Fruit fly (Drosophila melanogaster) whole organism, wandering third instar larva: Measurements from ENCODE around the gene CG44040.

Source experiments
- Abd-B ChIP-seq: fragments of >200 bp; optimal IDR thresholded peaks from 2 replicates; lab custom pipeline; 2017; ENCODE audit warnings: missing biosample characterization, missing genetic modification characterization
- CG32264 ChIP-seq: fragments of 200-800 bp; sonication (Bioruptor generic); optimal IDR thresholded peaks from 2 replicates; lab custom pipeline; 2016; ENCODE audit warnings: missing biosample characterization, missing genetic modification characterization
- CG9705 ChIP-seq: fragments of 200-800 bp; sonication (Bioruptor generic); optimal IDR thresholded peaks from 2 replicates; lab custom pipeline; 2018; ENCODE audit warnings: missing biosample characterization, mild to moderate bottlenecking, missing genetic modification characterization
- HLH106 ChIP-seq: fragments of 200-800 bp; optimal IDR thresholded peaks from 3 replicates; lab custom pipeline; 2019; ENCODE audit warnings: missing biosample characterization, mild to moderate bottlenecking, missing genetic modification characterization, moderate library complexity
- Hnf4 ChIP-seq: fragments of 200-800 bp; sonication (Bioruptor generic); optimal IDR thresholded peaks from 2 replicates; lab custom pipeline; 2016; ENCODE audit warnings: missing biosample characterization, mild to moderate bottlenecking, missing genetic modification characterization
- Hr78 ChIP-seq: fragments of >200 bp; optimal IDR thresholded peaks from 2 replicates; lab custom pipeline; 2017; ENCODE audit warnings: missing biosample characterization, missing genetic modification characterization
- Hr83 ChIP-seq: fragments of 200-300 bp; sonication (Bioruptor generic); optimal IDR thresholded peaks from 2 replicates; lab custom pipeline; 2016; ENCODE audit warnings: missing biosample characterization, mild to moderate bottlenecking, missing genetic modification characterization, moderate library complexity; ENCODE audit not compliant: poor library complexity, severe bottlenecking
- Jra ChIP-seq: sonication (Bioruptor generic); optimal IDR thresholded peaks from 2 replicates; lab custom pipeline; 2016; ENCODE audit warnings: missing biosample characterization, missing genetic modification characterization
- Mio ChIP-seq: sonication (Bioruptor generic); optimal IDR thresholded peaks from 2 replicates; lab custom pipeline; 2016; ENCODE audit warnings: missing biosample characterization, missing genetic modification characterization
- Myc ChIP-seq: fragments of >200 bp; optimal IDR thresholded peaks from 2 replicates; lab custom pipeline; 2017
- N ChIP-seq: fragments of >200 bp; optimal IDR thresholded peaks from 2 replicates; lab custom pipeline; 2018; ENCODE audit warnings: missing biosample characterization, missing external identifiers, missing genetic modification characterization
- OdsH ChIP-seq: fragments of 200-800 bp; sonication (Bioruptor generic); optimal IDR thresholded peaks from 2 replicates; lab custom pipeline; 2016; ENCODE audit warnings: missing biosample characterization, mild to moderate bottlenecking, missing genetic modification characterization
- Rel ChIP-seq, 2 experiments: fragments of 200-800 bp; sonication (Bioruptor generic) in 1 of 2; optimal IDR thresholded peaks; 2 replicates in 1 of 2; 3 replicates in 1 of 2; lab custom pipeline; 2016 to 2019; ENCODE audit warnings: mild to moderate bottlenecking in 2 of 2, missing biosample characterization in 2 of 2, missing genetic modification characterization in 2 of 2, moderate library complexity in 1 of 2
- Sp1 ChIP-seq: fragments of 200-800 bp; sonication (Bioruptor generic); optimal IDR thresholded peaks from 3 replicates; lab custom pipeline; 2019; ENCODE audit warnings: missing biosample characterization, mild to moderate bottlenecking, missing genetic modification characterization, moderate library complexity
- br ChIP-seq: fragments of 200-800 bp; sonication (Bioruptor generic); optimal IDR thresholded peaks from 2 replicates; lab custom pipeline; 2016; ENCODE audit warnings: missing biosample characterization, missing genetic modification characterization
- brk ChIP-seq: fragments of 200-800 bp; sonication (Bioruptor generic); optimal IDR thresholded peaks from 2 replicates; lab custom pipeline; 2016; ENCODE audit warnings: missing biosample characterization, mild to moderate bottlenecking, missing genetic modification characterization
- dl ChIP-seq, 2 experiments: fragments of 175-275, 200-275 bp in 1 of 2; fragments of 200-275 bp in 1 of 2; sonication (Bioruptor generic); optimal IDR thresholded peaks; lab custom pipeline; 2018; ENCODE audit warnings: mild to moderate bottlenecking in 2 of 2, missing biosample characterization in 2 of 2, missing genetic modification characterization in 2 of 2, moderate library complexity in 2 of 2; ENCODE audit not compliant: partially characterized antibody in 2 of 2, insufficient read depth in 1 of 2
- dmrt93B ChIP-seq: fragments of 200-800 bp; sonication (Bioruptor generic); optimal IDR thresholded peaks from 2 replicates; lab custom pipeline; 2018; ENCODE audit warnings: missing biosample characterization, mild to moderate bottlenecking, missing genetic modification characterization
- dsf ChIP-seq: sonication (Bioruptor generic); optimal IDR thresholded peaks from 2 replicates; lab custom pipeline; 2016; ENCODE audit warnings: missing biosample characterization, missing genetic modification characterization, borderline replicate concordance
- ey ChIP-seq: fragments of 200-800 bp; sonication (Bioruptor generic); optimal IDR thresholded peaks from 2 replicates; lab custom pipeline; 2016; ENCODE audit warnings: missing biosample characterization, missing genetic modification characterization
- foxo ChIP-seq, 2 experiments: fragments of 200-800 bp; sonication (Bioruptor generic); optimal IDR thresholded peaks; 2 replicates in 1 of 2; 3 replicates in 1 of 2; lab custom pipeline; 2016 to 2017; ENCODE audit warnings: missing biosample characterization in 2 of 2, missing genetic modification characterization in 2 of 2
- fru ChIP-seq: fragments of 200-800 bp; sonication (Bioruptor generic); optimal IDR thresholded peaks from 3 replicates; lab custom pipeline; 2016; ENCODE audit warnings: missing biosample characterization, mild to moderate bottlenecking, missing genetic modification characterization
- h ChIP-seq: fragments of 200-800 bp; sonication (Bioruptor generic); optimal IDR thresholded peaks from 3 replicates; lab custom pipeline; 2016; ENCODE audit warnings: missing biosample characterization, mild to moderate bottlenecking, missing genetic modification characterization
- jim ChIP-seq: fragments of 175-275, 200-325 bp; sonication (Bioruptor generic); optimal IDR thresholded peaks from 2 replicates; lab custom pipeline; 2016; ENCODE audit warnings: missing biosample characterization, mild to moderate bottlenecking, missing genetic modification characterization
- pan ChIP-seq: fragments of >200 bp; optimal IDR thresholded peaks from 2 replicates; lab custom pipeline; 2017
- psq ChIP-seq: fragments of 200-800 bp; sonication (Bioruptor generic); optimal IDR thresholded peaks from 3 replicates; lab custom pipeline; 2017; ENCODE audit warnings: missing biosample characterization, mild to moderate bottlenecking, missing genetic modification characterization, moderate library complexity
- rgr ChIP-seq: fragments of 200-800 bp; sonication (Bioruptor generic); optimal IDR thresholded peaks from 3 replicates; lab custom pipeline; 2016; ENCODE audit warnings: missing biosample characterization, mild to moderate bottlenecking, missing genetic modification characterization
- sv ChIP-seq: fragments of 200-800 bp; sonication (Bioruptor generic); optimal IDR thresholded peaks from 3 replicates; lab custom pipeline; 2016; ENCODE audit warnings: missing biosample characterization, missing genetic modification characterization
- woc ChIP-seq: sonication (Bioruptor generic); optimal IDR thresholded peaks from 2 replicates; lab custom pipeline; 2016; ENCODE audit warnings: missing biosample characterization, mild to moderate bottlenecking, missing genetic modification characterization

The CG44040 gene

dm6 chr3R:15319912-15320746, at the start of gene CG44040, which contains the start of gene CG6276:
TSS of gene CG44040 (plus strand) at chr3R:15320378.
TSS of gene CG6276 (minus strand) at chr3R:15320069.
- peak; percentile 58 for TF ChIP-seq fru (GFP tag; lab: Kevin White, UChicago)
- TF ChIP-seq ey (GFP tag; lab: Kevin White, UChicago), result peak; percentile 58
- no peak for TF ChIP-seq dmrt93B (GFP tag; lab: Kevin White, UChicago)
- peak; percentile 63 for TF ChIP-seq woc (GFP tag; lab: Kevin White, UChicago)
- no peak for TF ChIP-seq sv (GFP tag; lab: Kevin White, UChicago)
- TF ChIP-seq brk, result no peak
- peak; percentile 63 for TF ChIP-seq HLH106
- no peak for TF ChIP-seq Abd-B
- peak; percentile 20 for TF ChIP-seq Myc (lab: Kevin White, UChicago)
- peak; percentile 52 for TF ChIP-seq h (GFP tag; lab: Kevin White, UChicago)
- TF ChIP-seq foxo (GFP tag; optimal IDR thresholded peaks at IDR 0.05; lab: Kevin White, UChicago), result peak in 1 of 2 experiments; percentile 59
- peak; percentile 47 for TF ChIP-seq CG9705 (GFP tag; lab: Kevin White, UChicago)
- TF ChIP-seq psq (GFP tag; lab: Kevin White, UChicago), result peak; percentile 19
- peak; percentile 45 for TF ChIP-seq Hr83 (GFP tag; lab: Kevin White, UChicago)
- TF ChIP-seq Rel (GFP tag; optimal IDR thresholded peaks at IDR 0.05; lab: Kevin White, UChicago), result no peak
- peak; percentile 82 for TF ChIP-seq Rel (tag; optimal IDR thresholded peaks at IDR 0.05; lab: Kevin White, UChicago)
- TF ChIP-seq OdsH (GFP tag; lab: Kevin White, UChicago), result peak; percentile 38
- TF ChIP-seq rgr, result peak; percentile 69
- TF ChIP-seq, all 38 proteins: peak for 13

dm6 chr3R:15275158-15275623, 45.0 kb upstream of the CG44040 start, which contains the start of the genes Cp190 and CG4338:
TSS of gene Cp190 (minus strand) at chr3R:15275241.
TSS of gene CG4338 (plus strand) at chr3R:15275522.
- TF ChIP-seq woc (GFP tag; lab: Kevin White, UChicago), result peak; percentile 97
- no peak for TF ChIP-seq N (GFP tag; lab: Kevin White, UChicago)
- TF ChIP-seq jim (GFP tag; lab: Kevin White, UChicago), result no peak
- peak; percentile 85 for TF ChIP-seq CG32264 (GFP tag; lab: Kevin White, UChicago)
- peak; percentile 96 for TF ChIP-seq fru (GFP tag; lab: Kevin White, UChicago)
- peak; percentile 95 for TF ChIP-seq psq (GFP tag; lab: Kevin White, UChicago)
- peak; percentile 95 for TF ChIP-seq ey (GFP tag; lab: Kevin White, UChicago)
- TF ChIP-seq Jra, result peak; percentile 80
- peak; percentile 98 for TF ChIP-seq rgr
- TF ChIP-seq CG9705 (GFP tag; lab: Kevin White, UChicago), result peak; percentile 98
- TF ChIP-seq Rel (GFP tag; optimal IDR thresholded peaks at IDR 0.05; lab: Kevin White, UChicago), result peak; percentile 78
- peak; percentile 92 for TF ChIP-seq Rel (tag; optimal IDR thresholded peaks at IDR 0.05; lab: Kevin White, UChicago)
- peak; percentile 97 for TF ChIP-seq h (GFP tag; lab: Kevin White, UChicago)
- peak; percentile 96 for TF ChIP-seq OdsH (GFP tag; lab: Kevin White, UChicago)
- TF ChIP-seq pan (lab: Kevin White, UChicago), result no peak
- TF ChIP-seq Hr83 (GFP tag; lab: Kevin White, UChicago), result peak; percentile 69
- TF ChIP-seq sv (GFP tag; lab: Kevin White, UChicago), result peak; percentile 92
- peak; percentile 94 for TF ChIP-seq br
- TF ChIP-seq HLH106, result peak; percentile 99
- peak; percentile 34 for TF ChIP-seq Myc (lab: Kevin White, UChicago)
- peak; percentile 99 for TF ChIP-seq Sp1
- TF ChIP-seq Abd-B, result no peak
- no peak for TF ChIP-seq Hnf4 (GFP tag; lab: Kevin White, UChicago)
- TF ChIP-seq dmrt93B (GFP tag; lab: Kevin White, UChicago), result peak; percentile 97
- peak; percentile 90 for TF ChIP-seq dsf (GFP tag; lab: Kevin White, UChicago)
- peak; percentile 48 for TF ChIP-seq Mio (GFP tag; lab: Kevin White, UChicago)
- no peak for TF ChIP-seq Hr78 (GFP tag; lab: Kevin White, UChicago)
- TF ChIP-seq foxo (GFP tag; optimal IDR thresholded peaks at IDR 0.05; lab: Kevin White, UChicago), result peak; percentile 64 to 98
- TF ChIP-seq dl (GFP tag; optimal IDR thresholded peaks at IDR 0.05; lab: Kevin White, UChicago; ENCODE audit: insufficient read depth in 1 of 2, partially characterized antibody in 2 of 2), result no peak
